Fruit fly (Drosophila melanogaster) whole organism, prepupa: ENCODE data around the gene CG42329.

Experiments used
- Blimp-1 ChIP-seq: fragments of 200-800 bp; sonication (Bioruptor generic); optimal IDR thresholded peaks from 3 replicates; lab custom pipeline; 2017; ENCODE audit warnings: missing biosample characterization, missing genetic modification characterization, mild to moderate bottlenecking, moderate library complexity, missing genetic modification reagents
- CG1621 ChIP-seq: fragments of 200-800 bp; sonication (Bioruptor generic); optimal IDR thresholded peaks from 3 replicates; lab custom pipeline; 2018; ENCODE audit warnings: missing biosample characterization, mild to moderate bottlenecking, missing genetic modification characterization
- CG16779 ChIP-seq: fragments of 200-800 bp; sonication (Bioruptor generic); optimal IDR thresholded peaks from 3 replicates; lab custom pipeline; 2017; ENCODE audit warnings: missing biosample characterization, mild to moderate bottlenecking, missing genetic modification characterization
- CG3032 ChIP-seq: fragments of 200-800 bp; optimal IDR thresholded peaks from 2 replicates; lab custom pipeline; 2019; ENCODE audit warnings: missing biosample characterization, mild to moderate bottlenecking, missing genetic modification characterization, moderate library complexity
- CG3919 ChIP-seq: fragments of 200-800 bp; sonication (Bioruptor generic); optimal IDR thresholded peaks from 3 replicates; lab custom pipeline; 2016; ENCODE audit warnings: missing biosample characterization, missing genetic modification characterization
- CG6163 ChIP-seq: fragments of 200-800 bp; sonication (Bioruptor generic); IDR thresholded peaks from 3 replicates; pipeline ENCODE4 v1.3.6; 2022; ENCODE audit warnings: missing biosample characterization, missing genetic modification characterization
- Ets96B ChIP-seq: fragments of 200-800 bp; optimal IDR thresholded peaks from 2 replicates; lab custom pipeline; 2019; ENCODE audit warnings: missing biosample characterization, mild to moderate bottlenecking, missing genetic modification characterization, moderate library complexity
- Gug ChIP-seq: fragments of 200-800 bp; sonication (Bioruptor generic); IDR thresholded peaks from 2 replicates; pipeline ENCODE4 v1.3.6; 2022; ENCODE audit warnings: missing biosample characterization, missing genetic modification characterization
- Hr4 ChIP-seq: fragments of 200-800 bp; sonication (Bioruptor generic); optimal IDR thresholded peaks from 3 replicates; lab custom pipeline; 2016; ENCODE audit warnings: missing biosample characterization, missing genetic modification characterization
- Sox102F ChIP-seq: fragments of 200-800 bp; sonication (Bioruptor generic); optimal IDR thresholded peaks from 2 replicates; lab custom pipeline; 2016; ENCODE audit warnings: missing biosample characterization, mild to moderate bottlenecking, missing genetic modification characterization
- Sox14 ChIP-seq: fragments of 200-800 bp; sonication (Bioruptor generic); optimal IDR thresholded peaks from 3 replicates; lab custom pipeline; 2016; ENCODE audit warnings: missing biosample characterization, missing genetic modification characterization
- eg ChIP-seq: fragments of 200-800 bp; sonication (Bioruptor generic); IDR thresholded peaks from 3 replicates; pipeline ENCODE4 v1.3.6; 2022; ENCODE audit warnings: missing biosample characterization, missing genetic modification characterization
- fkh ChIP-seq: fragments of 200-800 bp; sonication (Bioruptor generic); optimal IDR thresholded peaks from 3 replicates; lab custom pipeline; 2017; ENCODE audit warnings: missing biosample characterization, mild to moderate bottlenecking, missing genetic modification characterization, moderate library complexity

dm6 chr2L:1177522-1177921 lies 41.6 kb upstream of the CG42329 start, which contains the start of gene CG4896:
- TF ChIP-seq Ets96B (tag; lab: Kevin White, UChicago) (no peak), CG16779 (tag; lab: Kevin White, UChicago) (no peak), Hr4 (GFP tag; lab: Kevin White, UChicago) (no peak), CG6163 (no peak), CG3919 (no peak), eg (GFP tag; lab: Robert Waterston, UW) (peak; percentile 33; the same call in 1 of the 3 replicates), Sox14 (GFP tag; lab: Kevin White, UChicago) (no peak), CG3032 (tag; lab: Kevin White, UChicago) (no peak), Blimp-1 (GFP tag; lab: Kevin White, UChicago) (no peak), Gug (no peak), fkh (GFP tag; lab: Kevin White, UChicago) (no peak), Sox102F (no peak), CG1621 (tag; lab: Kevin White, UChicago) (no peak)
